Fruit fly (Drosophila melanogaster): Measurements from ENCODE around the gene Lgr4.

Gene Lgr4

dm6 chrX:13211357-13212137 lies 22.6 kb upstream of the Lgr4 start, which contains the start of gene sno (continued):
- TF ChIP-seq CG4730 (GFP tag; IDR thresholded peaks at IDR 0.05) (no peak), Hsf (GFP tag; optimal IDR thresholded peaks at IDR 0.05) (no peak), gsb (GFP tag; IDR thresholded peaks at IDR 0.05) (no peak), CG2875 (GFP tag; optimal IDR thresholded peaks at IDR 0.05) (no peak), CG7928 (GFP tag; optimal IDR thresholded peaks at IDR 0.05) (no peak), maf-S (GFP tag; optimal IDR thresholded peaks at IDR 0.05) (no peak), CG15696 (tag; optimal IDR thresholded peaks at IDR 0.05) (no peak), CG5180 (GFP tag; optimal IDR thresholded peaks at IDR 0.05) (no peak), CG1529 (GFP tag; optimal IDR thresholded peaks at IDR 0.05) (no peak), zen2 (GFP tag; IDR thresholded peaks at IDR 0.05; ENCODE audit: partially characterized antibody) (peak; percentile 64; the same call in 1 of the 3 replicates), HHEX (GFP tag; optimal IDR thresholded peaks at IDR 0.05) (no peak), Dek (tag; optimal IDR thresholded peaks at IDR 0.05) (no peak), Scr (GFP tag; IDR thresholded peaks at IDR 0.05; ENCODE audit: partially characterized antibody) (peak; percentile 87), CG8281 (tag; optimal IDR thresholded peaks at IDR 0.05) (no peak), CG4707 (GFP tag; optimal IDR thresholded peaks at IDR 0.05) (no peak), crol (GFP tag; IDR thresholded peaks at IDR 0.05) (no peak), Adf1 (GFP tag; IDR thresholded peaks at IDR 0.05) (no peak), CG7786 (GFP tag; optimal IDR thresholded peaks at IDR 0.05) (no peak), CG1024 (GFP tag; IDR thresholded peaks at IDR 0.05) (no peak), CG6254 (GFP tag; optimal IDR thresholded peaks at IDR 0.05) (no peak), CG14050 (GFP tag; IDR thresholded peaks at IDR 0.05) (no peak), CG10321 (GFP tag; IDR thresholded peaks at IDR 0.05) (no peak), CG33213 (GFP tag; optimal IDR thresholded peaks at IDR 0.05) (no peak), CG8478 (optimal IDR thresholded peaks at IDR 0.05) (no peak), Ada2b (GFP tag; IDR thresholded peaks at IDR 0.05) (no peak), CG13287 (GFP tag; IDR thresholded peaks at IDR 0.05; ENCODE audit: partially characterized antibody) (peak; percentile 79), sr (GFP tag; IDR thresholded peaks at IDR 0.05) (no peak), CG34224 (GFP tag; IDR thresholded peaks at IDR 0.05; ENCODE audit: partially characterized antibody) (peak; percentile 54), Mrtf (GFP tag; IDR thresholded peaks at IDR 0.05) (no peak), lab (GFP tag; optimal IDR thresholded peaks at IDR 0.05) (peak; percentile 6), ken (GFP tag; IDR thresholded peaks at IDR 0.05) (no peak), CG1233 (GFP tag; optimal IDR thresholded peaks at IDR 0.05) (no peak), hb (GFP tag; IDR thresholded peaks at IDR 0.05; ENCODE audit: partially characterized antibody) (peak; percentile 72; the same call in 2 of the 3 replicates), CG10979 (tag; optimal IDR thresholded peaks at IDR 0.05) (no peak), CG2712 (tag; optimal IDR thresholded peaks at IDR 0.05) (no peak), CG14965 (GFP tag; optimal IDR thresholded peaks at IDR 0.05; ENCODE audit: borderline replicate concordance) (no peak), nau (GFP tag; optimal IDR thresholded peaks at IDR 0.05) (no peak), CG9215 (GFP tag; IDR thresholded peaks at IDR 0.05) (no peak), CG8290 (GFP tag; optimal IDR thresholded peaks at IDR 0.05) (no peak), CG8290 (tag; optimal IDR thresholded peaks at IDR 0.05) (peak in 1 of 2 experiments; percentile 43), BtbVII (GFP tag; optimal IDR thresholded peaks at IDR 0.05) (no peak), CG18262 (tag; optimal IDR thresholded peaks at IDR 0.05) (no peak), Bgb (GFP tag; IDR thresholded peaks at IDR 0.05; ENCODE audit: partially characterized antibody) (peak; percentile 90), CG17612 (GFP tag; IDR thresholded peaks at IDR 0.05) (no peak), CG9609 (GFP tag; optimal IDR thresholded peaks at IDR 0.05) (no peak), Asciz (GFP tag; optimal IDR thresholded peaks at IDR 0.05) (no peak), CrebB (tag; optimal IDR thresholded peaks at IDR 0.05) (peak; percentile 3), ftz-f1 (GFP tag; optimal IDR thresholded peaks at IDR 0.05) (no peak), CG5245 (GFP tag; optimal IDR thresholded peaks at IDR 0.05) (no peak), Dfd (GFP tag; optimal IDR thresholded peaks at IDR 0.05) (no peak)

All from whole organism, embryonic.